Worm (Caenorhabditis elegans) whole organism, L1 larva: ENCODE results near the gene glo-4.
A peak's percentile ranks its signal among the peaks of the same experiment; 100 is the strongest.

Experiments used
- C04F5.9 ChIP-seq: sonication (generic microtip); optimal IDR thresholded peaks from 2 replicates; lab custom pipeline; 2016; ENCODE audit warnings: missing genetic modification characterization, missing compliant biosample characterization
- C16A3.4 ChIP-seq: fragments of 150-350 bp; optimal IDR thresholded peaks from 2 replicates; lab custom pipeline; 2014; ENCODE audit warnings: missing biosample characterization, missing genetic modification characterization
- C34B4.2 ChIP-seq: sonication (generic microtip); optimal IDR thresholded peaks from 2 replicates; lab custom pipeline; 2017; ENCODE audit warnings: mild to moderate bottlenecking, missing genetic modification characterization, missing compliant biosample characterization
- F16B12.6 ChIP-seq: fragments of 150-350 bp; optimal IDR thresholded peaks from 2 replicates; lab custom pipeline; 2014; ENCODE audit warnings: missing biosample characterization, missing genetic modification characterization
- ama-1 ChIP-seq: fragments of 150-350 bp; optimal IDR thresholded peaks from 2 replicates; lab custom pipeline; 2014
- ceh-82 ChIP-seq, 3 experiments: fragments of 150-350 bp in 1 of 3; sonication (generic microtip) in 2 of 3; optimal IDR thresholded peaks; 2 replicates each; lab custom pipeline; 2014 to 2017; ENCODE audit warnings: missing biosample characterization in 3 of 3, missing genetic modification characterization in 3 of 3
- ceh-88 ChIP-seq: fragments of 200-800 bp; sonication (Bioruptor generic); IDR thresholded peaks from 2 replicates; pipeline ENCODE4 v1.3.6; 2022; ENCODE audit warnings: missing genetic modification characterization, missing compliant biosample characterization
- ceh-90 ChIP-seq: sonication (generic microtip); optimal IDR thresholded peaks from 2 replicates; lab custom pipeline; 2016; ENCODE audit warnings: missing genetic modification characterization, missing compliant biosample characterization
- dsc-1 ChIP-seq: sonication (generic microtip); optimal IDR thresholded peaks from 2 replicates; lab custom pipeline; 2016; ENCODE audit warnings: mild to moderate bottlenecking, missing genetic modification characterization, missing compliant biosample characterization
- efl-1 ChIP-seq, 4 experiments: fragments of 150-350 bp; optimal IDR thresholded peaks in 3 of 4; peaks in 1 of 4; 1 replicate in 1 of 4; 2 replicates in 3 of 4; lab custom pipeline; 2014; ENCODE audit warnings: missing biosample characterization in 2 of 4, missing genetic modification characterization in 2 of 4, missing genetic modification reagents in 2 of 4
- elt-2 ChIP-seq: sonication (generic microtip); optimal IDR thresholded peaks from 2 replicates; lab custom pipeline; 2016; ENCODE audit warnings: missing genetic modification characterization, mild to moderate bottlenecking, inconsistent platforms, missing compliant biosample characterization, missing genetic modification reagents
- elt-3 ChIP-seq, 6 experiments: fragments of 150-350 bp in 1 of 6; sonication (generic microtip); optimal IDR thresholded peaks; 2 replicates each; lab custom pipeline; 2017 to 2018; ENCODE audit warnings: missing biosample characterization in 6 of 6, missing genetic modification characterization in 6 of 6, inconsistent platforms in 1 of 6
- grh-1 ChIP-seq: fragments of 200-800 bp; sonication (Bioruptor generic); IDR thresholded peaks from 2 replicates; pipeline ENCODE4 v1.3.6; 2022; ENCODE audit warnings: missing genetic modification reagents, missing genetic modification characterization, missing compliant biosample characterization
- irx-1 ChIP-seq: sonication (generic microtip); optimal IDR thresholded peaks from 2 replicates; lab custom pipeline; 2016; ENCODE audit warnings: missing genetic modification characterization, missing compliant biosample characterization
- isw-1 ChIP-seq: fragments of 200-800 bp; sonication (Bioruptor generic); IDR thresholded peaks from 2 replicates; pipeline ENCODE4 v1.3.6; 2022; ENCODE audit warnings: missing genetic modification characterization, missing compliant biosample characterization
- jun-1 ChIP-seq: fragments of 150-350 bp; optimal IDR thresholded peaks from 2 replicates; lab custom pipeline; 2014; ENCODE audit warnings: missing biosample characterization, missing genetic modification reagents, missing genetic modification characterization
- lin-13 ChIP-seq: fragments of 150-350 bp; optimal IDR thresholded peaks from 2 replicates; lab custom pipeline; 2014; ENCODE audit warnings: missing biosample characterization, missing genetic modification reagents, missing genetic modification characterization
- lin-14 ChIP-seq: fragments of 200-800 bp; sonication (Bioruptor generic); optimal IDR thresholded peaks from 2 replicates; lab custom pipeline; 2018; ENCODE audit warnings: mild to moderate bottlenecking, missing genetic modification characterization, moderate library complexity, missing compliant biosample characterization
- lin-15B ChIP-seq: fragments of 150-350 bp; sonication (generic microtip); optimal IDR thresholded peaks from 3 replicates; lab custom pipeline; 2014; ENCODE audit warnings: missing biosample characterization, missing genetic modification characterization
- lin-35 ChIP-seq, 2 experiments: fragments of 150-350 bp; optimal IDR thresholded peaks; 2 replicates each; lab custom pipeline; 2014; ENCODE audit warnings: missing biosample characterization in 2 of 2, missing genetic modification characterization in 2 of 2, missing genetic modification reagents in 2 of 2
- lin-39 ChIP-seq: fragments of 150-350 bp; optimal IDR thresholded peaks from 2 replicates; lab custom pipeline; 2014; ENCODE audit warnings: missing biosample characterization, missing genetic modification reagents, missing genetic modification characterization
- lsy-2 ChIP-seq, 2 experiments: fragments of 150-350 bp; optimal IDR thresholded peaks; 2 replicates each; lab custom pipeline; 2014; ENCODE audit warnings: missing biosample characterization in 2 of 2, missing genetic modification characterization in 2 of 2
- mab-9 ChIP-seq: fragments of 200-800 bp; sonication (Bioruptor generic); IDR thresholded peaks from 2 replicates; pipeline ENCODE4 v1.3.6; 2022; ENCODE audit warnings: missing genetic modification reagents, missing genetic modification characterization, missing compliant biosample characterization
- mdl-1 ChIP-seq, 2 experiments: fragments of 150-350 bp; optimal IDR thresholded peaks; 2 replicates each; lab custom pipeline; 2014 to 2017; ENCODE audit warnings: missing biosample characterization in 2 of 2, missing genetic modification characterization in 2 of 2, inconsistent platforms in 1 of 2
- mef-2 ChIP-seq: fragments of 150-350 bp; optimal IDR thresholded peaks from 2 replicates; lab custom pipeline; 2014; ENCODE audit warnings: missing biosample characterization, missing genetic modification characterization
- mep-1 ChIP-seq: fragments of 150-350 bp; optimal IDR thresholded peaks from 2 replicates; lab custom pipeline; 2014; ENCODE audit warnings: missing biosample characterization, missing genetic modification characterization
- nhr-11 ChIP-seq: fragments of 150-350 bp; optimal IDR thresholded peaks from 2 replicates; lab custom pipeline; 2014; ENCODE audit warnings: missing biosample characterization, missing genetic modification characterization
- nhr-19 ChIP-seq: fragments of 200-800 bp; sonication (Bioruptor generic); conservative IDR thresholded peaks from 2 replicates; pipeline ENCODE4 v1.3.6; 2022; ENCODE audit warnings: missing genetic modification characterization, missing compliant biosample characterization
- nhr-237 ChIP-seq: fragments of 150-350 bp; optimal IDR thresholded peaks from 2 replicates; lab custom pipeline; 2014; ENCODE audit warnings: missing biosample characterization, missing genetic modification characterization
- nhr-28 ChIP-seq: fragments of 150-350 bp; optimal IDR thresholded peaks from 2 replicates; lab custom pipeline; 2014; ENCODE audit warnings: missing biosample characterization, missing genetic modification characterization
- nhr-47 ChIP-seq: sonication (generic microtip); optimal IDR thresholded peaks from 2 replicates; lab custom pipeline; 2016; ENCODE audit warnings: mild to moderate bottlenecking, missing genetic modification characterization, moderate library complexity, missing compliant biosample characterization
- nhr-71 ChIP-seq: sonication (generic microtip); optimal IDR thresholded peaks from 2 replicates; lab custom pipeline; 2016; ENCODE audit warnings: mild to moderate bottlenecking, missing genetic modification characterization, moderate library complexity, missing compliant biosample characterization
- nhr-76 ChIP-seq: sonication (generic microtip); optimal IDR thresholded peaks from 2 replicates; lab custom pipeline; 2017; ENCODE audit warnings: missing biosample characterization, missing genetic modification characterization
- nhr-77 ChIP-seq: fragments of 150-350 bp; optimal IDR thresholded peaks from 2 replicates; lab custom pipeline; 2014; ENCODE audit warnings: missing biosample characterization, missing genetic modification characterization
- nhr-84 ChIP-seq: sonication (generic microtip); optimal IDR thresholded peaks from 2 replicates; lab custom pipeline; 2017; ENCODE audit warnings: missing biosample characterization, missing genetic modification characterization
- nhr-85 ChIP-seq: sonication (generic microtip); peaks from one replicate; lab custom pipeline; 2016; ENCODE audit warnings: missing genetic modification characterization, inconsistent platforms, missing compliant biosample characterization
- nhr-90 ChIP-seq: sonication (generic microtip); optimal IDR thresholded peaks from 2 replicates; lab custom pipeline; 2016; ENCODE audit warnings: mild to moderate bottlenecking, missing genetic modification characterization, missing compliant biosample characterization; ENCODE audit not compliant: poor library complexity
- pqm-1 ChIP-seq: sonication (generic microtip); optimal IDR thresholded peaks from 3 replicates; lab custom pipeline; 2017; ENCODE audit warnings: missing biosample characterization, missing genetic modification characterization
- rnt-1 ChIP-seq: sonication (generic microtip); optimal IDR thresholded peaks from 2 replicates; lab custom pipeline; 2016; ENCODE audit warnings: mild to moderate bottlenecking, missing genetic modification characterization, moderate library complexity, missing compliant biosample characterization
- snpc-4 ChIP-seq: fragments of 150-350 bp; optimal IDR thresholded peaks from 2 replicates; lab custom pipeline; 2014; ENCODE audit warnings: missing biosample characterization, missing genetic modification characterization
- sox-4 ChIP-seq: sonication (generic microtip); optimal IDR thresholded peaks from 2 replicates; lab custom pipeline; 2016; ENCODE audit warnings: missing genetic modification characterization, missing compliant biosample characterization
- swsn-7 ChIP-seq: sonication (generic microtip); optimal IDR thresholded peaks from 2 replicates; lab custom pipeline; 2016; ENCODE audit warnings: missing genetic modification characterization, missing compliant biosample characterization
- unc-30 ChIP-seq: sonication (generic microtip); optimal IDR thresholded peaks from 2 replicates; lab custom pipeline; 2017; ENCODE audit warnings: missing biosample characterization, missing genetic modification characterization
- unc-86 ChIP-seq: sonication (generic microtip); optimal IDR thresholded peaks from 2 replicates; lab custom pipeline; 2016; ENCODE audit warnings: missing genetic modification characterization, missing compliant biosample characterization
- xbp-1 ChIP-seq: sonication (generic microtip); optimal IDR thresholded peaks from 2 replicates; lab custom pipeline; 2016; ENCODE audit warnings: missing genetic modification characterization, missing compliant biosample characterization
- zip-4 ChIP-seq: fragments of 200-800 bp; sonication (Bioruptor generic); optimal IDR thresholded peaks from 2 replicates; lab custom pipeline; 2018; ENCODE audit warnings: mild to moderate bottlenecking, missing genetic modification characterization, moderate library complexity, missing compliant biosample characterization
- ztf-4 ChIP-seq: fragments of 150-350 bp; optimal IDR thresholded peaks from 2 replicates; lab custom pipeline; 2014; ENCODE audit warnings: missing biosample characterization, missing genetic modification characterization

glo-4 gene

ce11 chrV:9247416-9247815 lies 4.4 kb upstream of the glo-4 start (continued):
- TF ChIP-seq dsc-1 (tag; lab: Kevin White, UChicago) (peak; percentile 26), isw-1 (GFP tag; lab: Robert Waterston, UW) (no peak), unc-86 (tag; lab: Kevin White, UChicago) (no peak), C16A3.4 (tag; lab: Kevin White, UChicago) (no peak), elt-2 (no peak), nhr-11 (no peak), efl-1 (optimal IDR thresholded peaks at IDR 0.05; lab: Kevin White, UChicago) (peak; percentile 16 to 34), efl-1 (GFP tag; optimal IDR thresholded peaks at IDR 0.05 in 1 of 2; lab: Kevin White, UChicago) (no peak), lsy-2 (tag; optimal IDR thresholded peaks at IDR 0.05; lab: Kevin White, UChicago) (peak; percentile 8 to 20), elt-3 (tag; optimal IDR thresholded peaks at IDR 0.05; lab: Kevin White, UChicago) (no peak), grh-1 (no peak), pqm-1 (tag; lab: Kevin White, UChicago) (no peak), nhr-71 (tag; lab: Kevin White, UChicago) (peak; percentile 60), ztf-4 (tag; lab: Kevin White, UChicago) (no peak), lin-35 (GFP tag; optimal IDR thresholded peaks at IDR 0.05; lab: Kevin White, UChicago) (peak in 1 of 2 experiments; percentile 0), lin-39 (no peak), lin-15B (tag; lab: Kevin White, UChicago) (no peak), nhr-84 (tag; lab: Kevin White, UChicago) (no peak), irx-1 (no peak), F16B12.6 (tag; lab: Kevin White, UChicago) (no peak), unc-30 (tag; lab: Kevin White, UChicago) (no peak), C34B4.2 (no peak), nhr-90 (tag; lab: Kevin White, UChicago) (no peak), nhr-85 (tag; lab: Kevin White, UChicago) (no peak), sox-4 (no peak), nhr-237 (no peak), mep-1 (tag; lab: Kevin White, UChicago) (no peak), lin-13 (no peak), jun-1 (no peak), nhr-28 (no peak), nhr-19 (peak; percentile 35), nhr-47 (tag; lab: Kevin White, UChicago) (no peak), ceh-82 (tag; optimal IDR thresholded peaks at IDR 0.05; lab: Kevin White, UChicago) (peak in 1 of 3 experiments; percentile 44), snpc-4 (no peak), lin-14 (GFP tag; lab: Kevin White, UChicago) (peak; percentile 85), mef-2 (tag; lab: Kevin White, UChicago) (no peak), nhr-76 (tag; lab: Kevin White, UChicago) (no peak), mdl-1 (tag; optimal IDR thresholded peaks at IDR 0.05; lab: Kevin White, UChicago) (peak in 1 of 2 experiments; percentile 34), swsn-7 (tag; lab: Kevin White, UChicago) (no peak), ceh-88 (GFP tag; lab: Robert Waterston, UW) (no peak), zip-4 (GFP tag; lab: Kevin White, UChicago) (no peak), mab-9 (GFP tag; lab: Robert Waterston, UW) (no peak), nhr-77 (tag; lab: Kevin White, UChicago) (no peak), xbp-1 (tag; lab: Kevin White, UChicago) (no peak), C04F5.9 (tag; lab: Kevin White, UChicago) (no peak), rnt-1 (peak; percentile 43), ceh-90 (tag; lab: Kevin White, UChicago) (no peak), ama-1 (lab: Kevin White, UChicago) (no peak)
- TF ChIP-seq, all 84 proteins: peak for 11
